Fruit fly (Drosophila melanogaster) whole organism, wandering third instar larva: ENCODE measurements around the gene nsl1.

Experiments used
- Abd-B ChIP-seq: fragments of >200 bp; optimal IDR thresholded peaks from 2 replicates; lab custom pipeline; 2017; ENCODE audit warnings: missing biosample characterization, missing genetic modification characterization
- CG32264 ChIP-seq: fragments of 200-800 bp; sonication (Bioruptor generic); optimal IDR thresholded peaks from 2 replicates; lab custom pipeline; 2016; ENCODE audit warnings: missing biosample characterization, missing genetic modification characterization
- CrebA ChIP-seq: fragments of 200-800 bp; sonication (Bioruptor generic); optimal IDR thresholded peaks from 2 replicates; lab custom pipeline; 2016; ENCODE audit warnings: missing biosample characterization, mild to moderate bottlenecking, missing genetic modification characterization, borderline replicate concordance
- Dfd ChIP-seq: fragments of >200 bp; optimal IDR thresholded peaks from 2 replicates; lab custom pipeline; 2017; ENCODE audit warnings: missing biosample characterization, missing genetic modification characterization
- Dif ChIP-seq: fragments of 200-275, 200-300 bp; sonication (Bioruptor generic); optimal IDR thresholded peaks from 2 replicates; lab custom pipeline; 2018; ENCODE audit warnings: missing biosample characterization, missing genetic modification characterization; ENCODE audit not compliant: partially characterized antibody
- GATAd ChIP-seq: sonication (Bioruptor generic); optimal IDR thresholded peaks from 2 replicates; lab custom pipeline; 2016; ENCODE audit warnings: missing biosample characterization, missing genetic modification characterization
- HLH106 ChIP-seq: fragments of 200-800 bp; optimal IDR thresholded peaks from 3 replicates; lab custom pipeline; 2019; ENCODE audit warnings: missing biosample characterization, mild to moderate bottlenecking, missing genetic modification characterization, moderate library complexity
- Hnf4 ChIP-seq: fragments of 200-800 bp; sonication (Bioruptor generic); optimal IDR thresholded peaks from 2 replicates; lab custom pipeline; 2016; ENCODE audit warnings: missing biosample characterization, mild to moderate bottlenecking, missing genetic modification characterization
- Hr83 ChIP-seq: fragments of 200-300 bp; sonication (Bioruptor generic); optimal IDR thresholded peaks from 2 replicates; lab custom pipeline; 2016; ENCODE audit warnings: missing biosample characterization, mild to moderate bottlenecking, missing genetic modification characterization, moderate library complexity; ENCODE audit not compliant: poor library complexity, severe bottlenecking
- Mio ChIP-seq: sonication (Bioruptor generic); optimal IDR thresholded peaks from 2 replicates; lab custom pipeline; 2016; ENCODE audit warnings: missing biosample characterization, missing genetic modification characterization
- Myc ChIP-seq: fragments of >200 bp; optimal IDR thresholded peaks from 2 replicates; lab custom pipeline; 2017
- OdsH ChIP-seq: fragments of 200-800 bp; sonication (Bioruptor generic); optimal IDR thresholded peaks from 2 replicates; lab custom pipeline; 2016; ENCODE audit warnings: missing biosample characterization, mild to moderate bottlenecking, missing genetic modification characterization
- Rel ChIP-seq, 2 experiments: fragments of 200-800 bp; sonication (Bioruptor generic) in 1 of 2; optimal IDR thresholded peaks; 2 replicates in 1 of 2; 3 replicates in 1 of 2; lab custom pipeline; 2016 to 2019; ENCODE audit warnings: mild to moderate bottlenecking in 2 of 2, missing biosample characterization in 2 of 2, missing genetic modification characterization in 2 of 2, moderate library complexity in 1 of 2
- Sp1 ChIP-seq: fragments of 200-800 bp; sonication (Bioruptor generic); optimal IDR thresholded peaks from 3 replicates; lab custom pipeline; 2019; ENCODE audit warnings: missing biosample characterization, mild to moderate bottlenecking, missing genetic modification characterization, moderate library complexity
- br ChIP-seq: fragments of 200-800 bp; sonication (Bioruptor generic); optimal IDR thresholded peaks from 2 replicates; lab custom pipeline; 2016; ENCODE audit warnings: missing biosample characterization, missing genetic modification characterization
- dl ChIP-seq, 2 experiments: fragments of 175-275, 200-275 bp in 1 of 2; fragments of 200-275 bp in 1 of 2; sonication (Bioruptor generic); optimal IDR thresholded peaks; lab custom pipeline; 2018; ENCODE audit warnings: mild to moderate bottlenecking in 2 of 2, missing biosample characterization in 2 of 2, missing genetic modification characterization in 2 of 2, moderate library complexity in 2 of 2; ENCODE audit not compliant: partially characterized antibody in 2 of 2, insufficient read depth in 1 of 2
- dmrt93B ChIP-seq: fragments of 200-800 bp; sonication (Bioruptor generic); optimal IDR thresholded peaks from 2 replicates; lab custom pipeline; 2018; ENCODE audit warnings: missing biosample characterization, mild to moderate bottlenecking, missing genetic modification characterization
- dsf ChIP-seq: sonication (Bioruptor generic); optimal IDR thresholded peaks from 2 replicates; lab custom pipeline; 2016; ENCODE audit warnings: missing biosample characterization, missing genetic modification characterization, borderline replicate concordance
- ey ChIP-seq: fragments of 200-800 bp; sonication (Bioruptor generic); optimal IDR thresholded peaks from 2 replicates; lab custom pipeline; 2016; ENCODE audit warnings: missing biosample characterization, missing genetic modification characterization
- foxo ChIP-seq, 2 experiments: fragments of 200-800 bp; sonication (Bioruptor generic); optimal IDR thresholded peaks; 2 replicates in 1 of 2; 3 replicates in 1 of 2; lab custom pipeline; 2016 to 2017; ENCODE audit warnings: missing biosample characterization in 2 of 2, missing genetic modification characterization in 2 of 2
- fru ChIP-seq: fragments of 200-800 bp; sonication (Bioruptor generic); optimal IDR thresholded peaks from 3 replicates; lab custom pipeline; 2016; ENCODE audit warnings: missing biosample characterization, mild to moderate bottlenecking, missing genetic modification characterization
- h ChIP-seq: fragments of 200-800 bp; sonication (Bioruptor generic); optimal IDR thresholded peaks from 3 replicates; lab custom pipeline; 2016; ENCODE audit warnings: missing biosample characterization, mild to moderate bottlenecking, missing genetic modification characterization
- lola ChIP-seq: fragments of >200 bp; optimal IDR thresholded peaks from 2 replicates; lab custom pipeline; 2017; ENCODE audit warnings: missing biosample characterization, missing genetic modification characterization
- pan ChIP-seq: fragments of >200 bp; optimal IDR thresholded peaks from 2 replicates; lab custom pipeline; 2017
- psq ChIP-seq: fragments of 200-800 bp; sonication (Bioruptor generic); optimal IDR thresholded peaks from 3 replicates; lab custom pipeline; 2017; ENCODE audit warnings: missing biosample characterization, mild to moderate bottlenecking, missing genetic modification characterization, moderate library complexity
- rgr ChIP-seq: fragments of 200-800 bp; sonication (Bioruptor generic); optimal IDR thresholded peaks from 3 replicates; lab custom pipeline; 2016; ENCODE audit warnings: missing biosample characterization, mild to moderate bottlenecking, missing genetic modification characterization
- sage ChIP-seq: fragments of 200-800 bp; sonication (Bioruptor generic); optimal IDR thresholded peaks from 2 replicates; lab custom pipeline; 2016; ENCODE audit warnings: missing biosample characterization, mild to moderate bottlenecking, missing genetic modification characterization
- usp ChIP-seq: fragments of >200 bp; optimal IDR thresholded peaks from 2 replicates; lab custom pipeline; 2017; ENCODE audit warnings: missing biosample characterization, missing genetic modification characterization
- woc ChIP-seq: sonication (Bioruptor generic); optimal IDR thresholded peaks from 2 replicates; lab custom pipeline; 2016; ENCODE audit warnings: missing biosample characterization, mild to moderate bottlenecking, missing genetic modification characterization

Gene nsl1

dm6 chr3R:15802006-15802405 is 8.4 kb downstream of the nsl1 start, which contains the start of gene CG9593:
CG9593 (plus strand) TSS chr3R:15802275.
- TF ChIP-seq pan (lab: Kevin White, UChicago) (no peak), h (GFP tag; lab: Kevin White, UChicago) (no peak), Hnf4 (no peak)

dm6 chr3R:15803502-15804461 is 10.2 kb downstream of the nsl1 start, which contains the start of gene alpha-Man-IIb:
alpha-Man-IIb (plus strand) TSS chr3R:15804248.
- no peak for TF ChIP-seq CrebA
- TF ChIP-seq CG32264 (GFP tag; lab: Kevin White, UChicago), result no peak
- no peak for TF ChIP-seq Abd-B (GFP tag; lab: Kevin White, UChicago)
- TF ChIP-seq Hr83 (GFP tag; lab: Kevin White, UChicago), result peak; percentile 41
- no peak for TF ChIP-seq Dfd (GFP tag; lab: Kevin White, UChicago)
- peak; percentile 19 for TF ChIP-seq HLH106 (tag; lab: Kevin White, UChicago)
- TF ChIP-seq Dif (GFP tag; lab: Kevin White, UChicago), result peak; percentile 5
- no peak for TF ChIP-seq Hnf4
- TF ChIP-seq Rel (GFP tag; optimal IDR thresholded peaks at IDR 0.05; lab: Kevin White, UChicago), result no peak
- peak; percentile 25 for TF ChIP-seq Rel (tag; optimal IDR thresholded peaks at IDR 0.05; lab: Kevin White, UChicago)
- peak; percentile 10 for TF ChIP-seq h (GFP tag; lab: Kevin White, UChicago)
- no peak for TF ChIP-seq sage (GFP tag; lab: Kevin White, UChicago)
- TF ChIP-seq dmrt93B, result no peak
- no peak for TF ChIP-seq foxo (GFP tag; optimal IDR thresholded peaks at IDR 0.05; lab: Kevin White, UChicago)
- TF ChIP-seq Mio (GFP tag; lab: Kevin White, UChicago), result no peak
- no peak for TF ChIP-seq dl (GFP tag; optimal IDR thresholded peaks at IDR 0.05; lab: Kevin White, UChicago; ENCODE audit: insufficient read depth in 1 of 2, partially characterized antibody in 2 of 2)
- no peak for TF ChIP-seq ey (GFP tag; lab: Kevin White, UChicago)
- peak; percentile 25 for TF ChIP-seq rgr
- no peak for TF ChIP-seq usp
- no peak for TF ChIP-seq lola
- TF ChIP-seq Sp1 (GFP tag; lab: Kevin White, UChicago), result peak; percentile 8
- TF ChIP-seq fru (GFP tag; lab: Kevin White, UChicago), result peak; percentile 54
- TF ChIP-seq Myc (lab: Kevin White, UChicago), result no peak
- no peak for TF ChIP-seq psq

dm6 chr3R:15804678-15805077 is 11.1 kb downstream of the nsl1 start:
- no peak for TF ChIP-seq Hnf4
- TF ChIP-seq, all 38 proteins: peak for 0

dm6 chr3R:15806341-15806740 is 12.8 kb downstream of the nsl1 start:
- TF ChIP-seq woc (GFP tag; lab: Kevin White, UChicago) (peak; percentile 63), Dfd (GFP tag; lab: Kevin White, UChicago) (no peak), lola (no peak), foxo (GFP tag; optimal IDR thresholded peaks at IDR 0.05; lab: Kevin White, UChicago) (peak in 1 of 2 experiments; percentile 26), fru (GFP tag; lab: Kevin White, UChicago) (peak; percentile 9), CG32264 (GFP tag; lab: Kevin White, UChicago) (no peak), Sp1 (GFP tag; lab: Kevin White, UChicago) (peak; percentile 12), HLH106 (tag; lab: Kevin White, UChicago) (peak; percentile 8)

- TF ChIP-seq dmrt93B (no peak), Myc (lab: Kevin White, UChicago) (no peak), Hnf4 (no peak), CrebA (no peak), GATAd (no peak), ey (GFP tag; lab: Kevin White, UChicago) (no peak), Abd-B (GFP tag; lab: Kevin White, UChicago) (no peak), sage (GFP tag; lab: Kevin White, UChicago) (no peak), dsf (GFP tag; lab: Kevin White, UChicago) (no peak), br (no peak), OdsH (GFP tag; lab: Kevin White, UChicago) (no peak)
Observed at dm6 chr3R:15807306-15807705, 13.7 kb downstream of the nsl1 start.
